Worm (Caenorhabditis elegans) whole organism, L3 larva: ENCODE data around the gene hog-1.

Experiments used
- aly-2 ChIP-seq: fragments of 150-350 bp; optimal IDR thresholded peaks from 2 replicates; lab custom pipeline; 2014; ENCODE audit warnings: missing biosample characterization, missing genetic modification characterization
- ama-1 ChIP-seq: fragments of 150-350 bp; optimal IDR thresholded peaks from 2 replicates; lab custom pipeline; 2018
- ceh-16 ChIP-seq: sonication (generic microtip); optimal IDR thresholded peaks from 2 replicates; lab custom pipeline; 2017; ENCODE audit warnings: missing biosample characterization, missing genetic modification characterization
- ceh-28 ChIP-seq: fragments of 150-350 bp; optimal IDR thresholded peaks from 2 replicates; lab custom pipeline; 2014; ENCODE audit warnings: missing biosample characterization, missing genetic modification reagents, missing genetic modification characterization
- ceh-9 ChIP-seq: sonication (generic microtip); optimal IDR thresholded peaks from 2 replicates; lab custom pipeline; 2018; ENCODE audit warnings: missing biosample characterization, missing genetic modification characterization
- daf-12 ChIP-seq: fragments of 150-350 bp; optimal IDR thresholded peaks from 2 replicates; lab custom pipeline; 2014; ENCODE audit warnings: missing biosample characterization, missing genetic modification reagents, missing genetic modification characterization
- egl-5 ChIP-seq: fragments of 150-350 bp; optimal IDR thresholded peaks from 2 replicates; lab custom pipeline; 2017; ENCODE audit warnings: missing biosample characterization, missing genetic modification reagents, missing genetic modification characterization, inconsistent platforms
- elt-1 ChIP-seq: fragments of 150-350 bp; optimal IDR thresholded peaks from 2 replicates; lab custom pipeline; 2014; ENCODE audit warnings: missing biosample characterization, missing genetic modification characterization
- elt-2 ChIP-seq: sonication (generic microtip); optimal IDR thresholded peaks from 2 replicates; lab custom pipeline; 2016; ENCODE audit warnings: missing genetic modification reagents, mild to moderate bottlenecking, missing genetic modification characterization, missing compliant biosample characterization
- fkh-2 ChIP-seq: fragments of 150-350 bp; optimal IDR thresholded peaks from 2 replicates; lab custom pipeline; 2014; ENCODE audit warnings: missing biosample characterization, missing genetic modification reagents, missing genetic modification characterization
- hmg-11 ChIP-seq: sonication (generic microtip); optimal IDR thresholded peaks from 2 replicates; lab custom pipeline; 2016; ENCODE audit warnings: missing genetic modification characterization, missing compliant biosample characterization
- jun-1 ChIP-seq: fragments of 150-350 bp; optimal IDR thresholded peaks from 2 replicates; lab custom pipeline; 2014; ENCODE audit warnings: missing biosample characterization, missing genetic modification reagents, missing genetic modification characterization
- lin-15B ChIP-seq: fragments of 150-350 bp; optimal IDR thresholded peaks from 2 replicates; lab custom pipeline; 2014; ENCODE audit warnings: missing biosample characterization, missing genetic modification characterization
- lin-39 ChIP-seq: fragments of 150-350 bp; optimal IDR thresholded peaks from 2 replicates; lab custom pipeline; 2018; ENCODE audit warnings: missing biosample characterization, missing genetic modification reagents, missing genetic modification characterization
- mdl-1 ChIP-seq: fragments of 150-350 bp; optimal IDR thresholded peaks from 2 replicates; lab custom pipeline; 2014; ENCODE audit warnings: missing biosample characterization, missing genetic modification characterization
- mml-1 ChIP-seq: fragments of 150-350 bp; sonication (generic microtip); optimal IDR thresholded peaks from 3 replicates; lab custom pipeline; 2014; ENCODE audit warnings: missing biosample characterization, missing genetic modification characterization
- nfya-1 ChIP-seq: sonication (generic microtip); optimal IDR thresholded peaks from 2 replicates; lab custom pipeline; 2017; ENCODE audit warnings: missing genetic modification characterization, mild to moderate bottlenecking, missing compliant biosample characterization, antibody characterized with exemption, moderate library complexity; ENCODE audit not compliant: insufficient read depth
- nhr-11 ChIP-seq: fragments of 150-350 bp; optimal IDR thresholded peaks from 2 replicates; lab custom pipeline; 2014; ENCODE audit warnings: missing biosample characterization, missing genetic modification characterization
- nhr-12 ChIP-seq: fragments of 150-350 bp; optimal IDR thresholded peaks from 2 replicates; lab custom pipeline; 2014; ENCODE audit warnings: missing biosample characterization, missing genetic modification characterization
- nhr-23 ChIP-seq: fragments of 150-350 bp; optimal IDR thresholded peaks from 2 replicates; lab custom pipeline; 2014; ENCODE audit warnings: missing biosample characterization, missing genetic modification reagents, missing genetic modification characterization
- nhr-237 ChIP-seq: fragments of 150-350 bp; optimal IDR thresholded peaks from 2 replicates; lab custom pipeline; 2014; ENCODE audit warnings: missing biosample characterization, missing genetic modification characterization
- nhr-25 ChIP-seq: sonication (generic microtip); optimal IDR thresholded peaks from 2 replicates; lab custom pipeline; 2017; ENCODE audit warnings: missing biosample characterization, missing genetic modification characterization
- nhr-28 ChIP-seq: fragments of 150-350 bp; optimal IDR thresholded peaks from 2 replicates; lab custom pipeline; 2014; ENCODE audit warnings: missing biosample characterization, missing genetic modification characterization
- nhr-43 ChIP-seq: sonication (generic microtip); optimal IDR thresholded peaks from 2 replicates; lab custom pipeline; 2016; ENCODE audit warnings: mild to moderate bottlenecking, missing genetic modification characterization, missing compliant biosample characterization; ENCODE audit not compliant: poor library complexity, severe bottlenecking
- nhr-67 ChIP-seq: fragments of 150-350 bp; optimal IDR thresholded peaks from 2 replicates; lab custom pipeline; 2014; ENCODE audit warnings: missing biosample characterization, missing genetic modification characterization
- nhr-77 ChIP-seq: fragments of 150-350 bp; optimal IDR thresholded peaks from 2 replicates; lab custom pipeline; 2014; ENCODE audit warnings: missing biosample characterization, missing genetic modification characterization
- pha-4 ChIP-seq: fragments of 150-350 bp; optimal IDR thresholded peaks from 2 replicates; lab custom pipeline; 2014; ENCODE audit warnings: missing biosample characterization, missing genetic modification reagents, missing genetic modification characterization
- pqm-1 ChIP-seq: fragments of 150-350 bp; optimal IDR thresholded peaks from 2 replicates; lab custom pipeline; 2017; ENCODE audit warnings: missing biosample characterization, missing genetic modification characterization, inconsistent platforms
- sea-2 ChIP-seq: fragments of 150-350 bp; sonication (generic microtip); optimal IDR thresholded peaks from 4 replicates; lab custom pipeline; 2014; ENCODE audit warnings: missing biosample characterization, missing genetic modification reagents, missing genetic modification characterization
- unc-62 ChIP-seq: fragments of 150-350 bp; sonication (generic microtip); optimal IDR thresholded peaks from 4 replicates; lab custom pipeline; 2014; ENCODE audit warnings: missing biosample characterization, missing genetic modification reagents, missing genetic modification characterization
- ztf-11 ChIP-seq: fragments of 150-350 bp; optimal IDR thresholded peaks from 2 replicates; lab custom pipeline; 2014; ENCODE audit warnings: missing biosample characterization, missing genetic modification characterization
- ztf-4 ChIP-seq: fragments of 150-350 bp; optimal IDR thresholded peaks from 2 replicates; lab custom pipeline; 2014; ENCODE audit warnings: missing biosample characterization, missing genetic modification characterization

Gene hog-1

DNA sequence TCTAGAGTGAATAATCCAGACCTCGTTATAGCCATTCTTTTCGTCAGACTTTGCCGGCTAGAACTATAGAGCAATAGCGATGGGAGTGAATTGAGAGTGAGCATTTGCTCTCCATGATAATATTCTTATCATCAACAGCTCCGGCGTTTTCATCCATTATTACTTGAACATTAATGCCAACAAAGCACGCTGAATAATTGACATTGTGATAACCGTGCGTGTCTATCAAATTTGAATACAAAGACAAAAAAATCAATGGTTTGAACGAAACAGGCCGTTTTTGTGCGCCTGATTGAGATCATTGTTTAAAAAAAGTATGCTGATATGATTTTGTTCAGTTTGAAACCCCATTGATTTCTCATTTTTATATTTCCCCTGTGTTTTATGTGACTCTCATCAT, 14.4 kb downstream of the hog-1 start, which contains the start of gene dct-11:
Gene dct-11, minus strand, starts transcription at position 136 of the 400 bp plus-strand sequence.
- peak; percentile 94 for TF ChIP-seq elt-2 (tag; lab: Kevin White, UChicago)
- peak; percentile 93 for TF ChIP-seq pqm-1 (tag; lab: Kevin White, UChicago)
- no peak for TF ChIP-seq nhr-77 (tag; lab: Kevin White, UChicago)
- peak; percentile 31 for TF ChIP-seq pha-4
- no peak for TF ChIP-seq fkh-2 (tag; lab: Kevin White, UChicago)
- peak; percentile 27 for TF ChIP-seq jun-1

DNA sequence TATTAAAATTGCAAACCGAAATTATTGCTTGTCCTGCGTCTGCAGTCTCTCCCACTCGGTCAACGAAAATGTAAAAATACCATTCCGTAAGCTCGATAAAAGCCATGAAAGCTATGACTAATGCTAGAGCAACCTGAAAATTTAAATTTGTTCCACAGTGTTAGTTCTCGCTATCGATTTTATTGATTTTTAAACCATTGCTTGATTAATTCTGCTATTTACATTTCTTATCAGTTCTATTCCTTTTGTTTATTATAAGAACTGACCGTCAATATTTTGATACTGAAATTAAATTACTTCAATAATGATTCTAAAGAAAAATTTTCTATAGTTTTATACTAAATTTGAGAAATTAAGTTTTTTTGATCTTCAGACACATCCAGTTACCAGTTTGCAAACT, 14.9 kb downstream of the hog-1 start:
- TF ChIP-seq ceh-28 (peak; percentile 63), pha-4 (peak; percentile 90), nhr-12 (tag; lab: Kevin White, UChicago) (no peak)

DNA sequence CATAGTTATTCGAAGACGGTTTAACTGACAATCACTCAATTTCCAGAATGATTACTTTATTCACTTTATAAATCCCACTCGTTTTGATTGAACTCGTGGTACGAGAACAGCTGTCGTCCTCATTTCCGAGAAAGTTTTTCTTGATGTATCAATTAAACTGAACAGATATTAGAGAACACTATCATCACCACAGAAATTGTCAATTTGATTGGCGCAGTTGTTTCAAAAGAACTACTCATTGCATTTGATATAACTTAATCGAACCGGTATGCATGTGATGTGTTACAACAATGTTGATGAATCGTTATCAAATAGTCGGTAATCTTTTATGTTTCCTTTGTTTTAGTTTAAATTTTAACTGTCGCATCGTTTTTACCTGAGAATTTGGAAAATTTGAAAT, 17.0 kb downstream of the hog-1 start:
- peak; percentile 24 for TF ChIP-seq nfya-1 (tag; lab: Kevin White, UChicago)
- no peak for TF ChIP-seq nhr-23 (tag; lab: Kevin White, UChicago)
- no peak for TF ChIP-seq unc-62 (GFP tag; lab: Kevin White, UChicago)
- TF ChIP-seq egl-5 (tag; lab: Kevin White, UChicago): peak; percentile 23
- peak; percentile 14 for TF ChIP-seq nhr-11 (tag; lab: Kevin White, UChicago)

DNA sequence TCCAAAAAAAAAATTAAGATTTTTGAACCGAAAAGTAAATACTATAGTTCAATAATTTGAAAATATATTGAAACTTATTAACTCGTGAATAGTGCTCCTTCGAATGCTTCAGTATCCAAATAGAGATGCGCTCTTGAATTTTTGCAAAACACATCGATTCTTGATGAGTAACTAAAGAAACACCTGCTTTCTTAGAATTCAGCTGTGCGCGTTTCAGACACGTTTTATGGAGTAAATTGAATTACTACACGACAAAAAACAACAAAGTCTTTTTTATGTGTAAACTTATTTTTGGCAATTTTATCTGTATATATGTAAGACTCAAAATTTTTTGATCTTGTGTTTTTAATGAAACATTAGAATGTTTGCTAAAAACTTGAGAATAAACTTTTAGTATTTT, 17.5 kb downstream of the hog-1 start:
- no peak for TF ChIP-seq lin-39 (tag; lab: Kevin White, UChicago)
- no peak for TF ChIP-seq nhr-237 (tag; lab: Kevin White, UChicago)
- TF ChIP-seq nhr-67 (tag; lab: Kevin White, UChicago): no peak
- TF ChIP-seq unc-62 (GFP tag; lab: Kevin White, UChicago): no peak
- no peak for TF ChIP-seq nhr-11 (tag; lab: Kevin White, UChicago)
- no peak for TF ChIP-seq ceh-16 (tag; lab: Kevin White, UChicago)
- TF ChIP-seq pqm-1 (tag; lab: Kevin White, UChicago): no peak
- TF ChIP-seq ceh-28: no peak
- no peak for TF ChIP-seq mdl-1 (tag; lab: Kevin White, UChicago)

ce11 chrX:5834581-5835481, 19.2 kb downstream of the hog-1 start, which contains the start of gene F13D11.4:
Gene F13D11.4, minus strand, starts transcription at chrX:5834805.
- TF ChIP-seq nhr-43 (tag; lab: Kevin White, UChicago) (no peak), ztf-4 (tag; lab: Kevin White, UChicago) (no peak), nhr-28 (tag; lab: Kevin White, UChicago) (no peak), elt-1 (tag; lab: Kevin White, UChicago) (no peak), aly-2 (tag; lab: Kevin White, UChicago) (no peak), pqm-1 (tag; lab: Kevin White, UChicago) (peak; percentile 81), fkh-2 (tag; lab: Kevin White, UChicago) (no peak), nfya-1 (tag; lab: Kevin White, UChicago) (no peak), jun-1 (no peak), ztf-11 (no peak), sea-2 (GFP tag; lab: Kevin White, UChicago) (no peak), pha-4 (peak; percentile 17), unc-62 (GFP tag; lab: Kevin White, UChicago) (no peak), mml-1 (tag; lab: Kevin White, UChicago) (no peak), nhr-77 (tag; lab: Kevin White, UChicago) (no peak), elt-2 (tag; lab: Kevin White, UChicago) (peak; percentile 64), nhr-23 (tag; lab: Kevin White, UChicago) (peak; percentile 87), ceh-16 (tag; lab: Kevin White, UChicago) (no peak), ama-1 (lab: Kevin White, UChicago) (no peak), nhr-25 (tag; lab: Kevin White, UChicago) (peak; percentile 79), nhr-12 (tag; lab: Kevin White, UChicago) (no peak), daf-12 (no peak), ceh-9 (tag; lab: Kevin White, UChicago) (no peak), lin-15B (tag; lab: Kevin White, UChicago) (no peak), ceh-28 (peak; percentile 36), hmg-11 (tag; lab: Kevin White, UChicago) (no peak)
- TF ChIP-seq, all 47 proteins: peak for 6
